Worm (Caenorhabditis elegans): Measurements from ENCODE around the gene ifd-1.

- TF ChIP-seq W03F9.2 (tag; optimal IDR thresholded peaks at IDR 0.05) (no peak), him-1 (tag; optimal IDR thresholded peaks at IDR 0.05) (no peak)
Measured at ce11 chrX:8808740-8809139, 15.5 kb downstream of the ifd-1 start.
